Worm (Caenorhabditis elegans) whole organism, L4 larva: ENCODE measurements around the gene T04H1.12.
A peak's percentile ranks its signal among the peaks of the same experiment; 100 is the strongest.

Source experiments
- F26F4.8 ChIP-seq: fragments of 200-800 bp; sonication (Bioruptor generic); conservative IDR thresholded peaks from 2 replicates; pipeline ENCODE4 v1.3.6; 2022; ENCODE audit warnings: missing genetic modification characterization, missing compliant biosample characterization
- F37D6.2 ChIP-seq: sonication (generic microtip); optimal IDR thresholded peaks from 2 replicates; lab custom pipeline; 2016; ENCODE audit warnings: mild to moderate bottlenecking, missing genetic modification characterization, missing compliant biosample characterization
- F44E2.7 ChIP-seq: fragments of 200-800 bp; sonication (Bioruptor generic); IDR thresholded peaks from 2 replicates; pipeline ENCODE4 v2.1.2; 2022; ENCODE audit warnings: missing genetic modification characterization, missing compliant biosample characterization
- F49E8.2 ChIP-seq: sonication (generic microtip); optimal IDR thresholded peaks from 2 replicates; lab custom pipeline; 2016; ENCODE audit warnings: missing compliant biosample characterization, mild to moderate bottlenecking, missing genetic modification characterization, borderline replicate concordance
- T20F7.1 ChIP-seq: fragments of 200-800 bp; sonication (Bioruptor generic); optimal IDR thresholded peaks from 2 replicates; lab custom pipeline; 2018; ENCODE audit warnings: mild to moderate bottlenecking, missing genetic modification characterization, missing compliant biosample characterization
- T26A8.4 ChIP-seq: fragments of 200-800 bp; sonication (Bioruptor generic); IDR thresholded peaks from 2 replicates; pipeline ENCODE4 v1.3.6; 2022; ENCODE audit warnings: missing genetic modification characterization, missing compliant biosample characterization
- Y5F2A.4 ChIP-seq: fragments of 200-800 bp; sonication (Bioruptor generic); optimal IDR thresholded peaks from 2 replicates; lab custom pipeline; 2018; ENCODE audit warnings: mild to moderate bottlenecking, missing genetic modification characterization, missing compliant biosample characterization
- ZK337.2 ChIP-seq: fragments of 200-800 bp; sonication (Bioruptor generic); IDR thresholded peaks from 2 replicates; pipeline ENCODE4 v1.3.6; 2022; ENCODE audit warnings: missing genetic modification reagents, missing genetic modification characterization, missing compliant biosample characterization
- arid-1 ChIP-seq: fragments of 200-800 bp; sonication (Bioruptor generic); conservative IDR thresholded peaks from 2 replicates; pipeline ENCODE4 v1.3.6; 2022; ENCODE audit warnings: missing genetic modification reagents, missing genetic modification characterization, missing compliant biosample characterization
- ceh-20 ChIP-seq: fragments of 200-800 bp; sonication (Bioruptor generic); IDR thresholded peaks from 2 replicates; pipeline ENCODE4 v1.3.6; 2022; ENCODE audit warnings: missing genetic modification reagents, missing genetic modification characterization, missing compliant biosample characterization
- ceh-44 ChIP-seq: fragments of 200-800 bp; sonication (Bioruptor generic); IDR thresholded peaks from 2 replicates; pipeline ENCODE4 v1.3.6; 2022; ENCODE audit warnings: missing genetic modification reagents, missing genetic modification characterization, missing compliant biosample characterization
- ceh-62 ChIP-seq: sonication (generic microtip); optimal IDR thresholded peaks from 2 replicates; lab custom pipeline; 2017; ENCODE audit warnings: missing biosample characterization, missing genetic modification characterization
- ceh-82 ChIP-seq: sonication (generic microtip); optimal IDR thresholded peaks from 2 replicates; lab custom pipeline; 2017; ENCODE audit warnings: missing biosample characterization, missing genetic modification characterization
- ctbp-1 ChIP-seq: fragments of 200-800 bp; sonication (Bioruptor generic); IDR thresholded peaks from 2 replicates; pipeline ENCODE4 v1.3.6; 2022; ENCODE audit warnings: missing genetic modification reagents, missing genetic modification characterization, missing compliant biosample characterization
- daf-12 ChIP-seq: fragments of 150-350 bp; optimal IDR thresholded peaks from 2 replicates; lab custom pipeline; 2014; ENCODE audit warnings: missing biosample characterization, missing genetic modification reagents, missing genetic modification characterization
- dmd-6 ChIP-seq: fragments of 200-800 bp; sonication (Bioruptor generic); IDR thresholded peaks from 2 replicates; pipeline ENCODE4 v1.3.6; 2022; ENCODE audit warnings: missing genetic modification reagents, missing genetic modification characterization, missing compliant biosample characterization
- dve-1 ChIP-seq: sonication (generic microtip); optimal IDR thresholded peaks from 2 replicates; lab custom pipeline; 2017; ENCODE audit warnings: antibody characterized with exemption, mild to moderate bottlenecking, missing genetic modification characterization, missing compliant biosample characterization; ENCODE audit not compliant: insufficient read depth
- fkh-10 ChIP-seq: fragments of 150-350 bp; optimal IDR thresholded peaks from 2 replicates; lab custom pipeline; 2014; ENCODE audit warnings: missing biosample characterization, missing genetic modification reagents, missing genetic modification characterization
- gei-8 ChIP-seq: fragments of 200-800 bp; sonication (Bioruptor generic); optimal IDR thresholded peaks from 2 replicates; lab custom pipeline; 2018; ENCODE audit warnings: mild to moderate bottlenecking, missing genetic modification characterization, missing compliant biosample characterization
- hlh-11 ChIP-seq: fragments of 200-800 bp; sonication (Bioruptor generic); optimal IDR thresholded peaks from 2 replicates; lab custom pipeline; 2018; ENCODE audit warnings: mild to moderate bottlenecking, missing genetic modification characterization, missing compliant biosample characterization
- hlh-30 ChIP-seq: sonication (generic microtip); optimal IDR thresholded peaks from 2 replicates; lab custom pipeline; 2017; ENCODE audit warnings: antibody characterized with exemption, mild to moderate bottlenecking, missing genetic modification characterization, missing compliant biosample characterization; ENCODE audit not compliant: insufficient read depth
- lin-1 ChIP-seq: fragments of 200-800 bp; sonication (Bioruptor generic); IDR thresholded peaks from 2 replicates; pipeline ENCODE4 v1.3.6; 2022; ENCODE audit warnings: missing genetic modification reagents, missing genetic modification characterization, missing compliant biosample characterization
- lin-15B ChIP-seq: fragments of 150-350 bp; sonication (generic microtip); optimal IDR thresholded peaks from 3 replicates; lab custom pipeline; 2014; ENCODE audit warnings: missing biosample characterization, missing genetic modification characterization
- lin-39 ChIP-seq: fragments of 150-350 bp; optimal IDR thresholded peaks from 2 replicates; lab custom pipeline; 2014; ENCODE audit warnings: missing biosample characterization, missing genetic modification reagents, missing genetic modification characterization
- lir-3 ChIP-seq: sonication (generic microtip); optimal IDR thresholded peaks from 2 replicates; lab custom pipeline; 2016; ENCODE audit warnings: mild to moderate bottlenecking, missing genetic modification characterization, missing compliant biosample characterization
- lsy-2 ChIP-seq, 2 experiments: fragments of 150-350 bp in 1 of 2; sonication (generic microtip) in 1 of 2; optimal IDR thresholded peaks; 2 replicates each; lab custom pipeline; 2014 to 2017; ENCODE audit warnings: missing biosample characterization in 2 of 2, missing genetic modification characterization in 2 of 2
- madf-5 ChIP-seq, 2 experiments: fragments of 200-800 bp; sonication (Bioruptor generic); IDR thresholded peaks; 2 replicates each; pipeline ENCODE4 v1.3.6; 2022; ENCODE audit warnings: missing compliant biosample characterization in 2 of 2, missing genetic modification characterization in 2 of 2
- madf-9 ChIP-seq: fragments of 200-800 bp; sonication (Bioruptor generic); conservative IDR thresholded peaks from 2 replicates; pipeline ENCODE4 v1.3.6; 2022; ENCODE audit warnings: missing genetic modification reagents, missing genetic modification characterization, missing compliant biosample characterization
- mep-1 ChIP-seq: fragments of 150-350 bp; sonication (generic microtip); optimal IDR thresholded peaks from 3 replicates; lab custom pipeline; 2014; ENCODE audit warnings: missing biosample characterization, missing genetic modification characterization
- mes-2 ChIP-seq: sonication (generic microtip); optimal IDR thresholded peaks from 2 replicates; lab custom pipeline; 2016; ENCODE audit warnings: missing genotype, mild to moderate bottlenecking, missing genetic modification characterization, missing compliant biosample characterization; ENCODE audit not compliant: poor library complexity, severe bottlenecking
- nhr-102 ChIP-seq: sonication (generic microtip); optimal IDR thresholded peaks from 2 replicates; lab custom pipeline; 2016; ENCODE audit warnings: mild to moderate bottlenecking, missing genetic modification characterization, moderate library complexity, missing compliant biosample characterization
- nhr-111 ChIP-seq: fragments of 200-800 bp; sonication (Bioruptor generic); optimal IDR thresholded peaks from 2 replicates; lab custom pipeline; 2018; ENCODE audit warnings: mild to moderate bottlenecking, missing genetic modification characterization, missing compliant biosample characterization
- nhr-28 ChIP-seq: fragments of 150-350 bp; optimal IDR thresholded peaks from 2 replicates; lab custom pipeline; 2014; ENCODE audit warnings: missing biosample characterization, missing genetic modification characterization
- nhr-41 ChIP-seq: fragments of 200-800 bp; sonication (Bioruptor generic); IDR thresholded peaks from 2 replicates; pipeline ENCODE4 v1.3.6; 2022; ENCODE audit warnings: missing genetic modification reagents, missing genetic modification characterization, missing compliant biosample characterization
- nhr-42 ChIP-seq: fragments of 200-800 bp; sonication (Bioruptor generic); IDR thresholded peaks from 2 replicates; pipeline ENCODE4 v1.3.6; 2022; ENCODE audit warnings: missing genetic modification characterization, missing compliant biosample characterization
- nhr-6 ChIP-seq: fragments of 150-350 bp; optimal IDR thresholded peaks from 2 replicates; lab custom pipeline; 2014; ENCODE audit warnings: missing biosample characterization, missing genetic modification characterization
- pha-4 ChIP-seq, 2 experiments: fragments of 150-350 bp in 1 of 2; fragments of 200-800 bp in 1 of 2; sonication (Bioruptor generic) in 1 of 2; IDR thresholded peaks in 1 of 2; optimal IDR thresholded peaks in 1 of 2; 2 replicates each; pipeline versions ENCODE4 v1.3.6 to Lab custom; 2014 to 2022; ENCODE audit warnings: missing genetic modification characterization in 2 of 2, missing genetic modification reagents in 2 of 2, missing biosample characterization in 1 of 2, missing compliant biosample characterization in 1 of 2
- pqm-1 ChIP-seq: sonication (generic microtip); optimal IDR thresholded peaks from 2 replicates; lab custom pipeline; 2017; ENCODE audit warnings: missing biosample characterization, missing genetic modification characterization
- set-16 ChIP-seq: fragments of 200-800 bp; sonication (Bioruptor generic); IDR thresholded peaks from 2 replicates; pipeline ENCODE4 v1.3.6; 2022; ENCODE audit warnings: missing genetic modification reagents, missing genetic modification characterization, missing compliant biosample characterization
- snpc-1.2 ChIP-seq: fragments of 200-800 bp; sonication (Bioruptor generic); IDR thresholded peaks from 2 replicates; pipeline ENCODE4 v1.3.6; 2022; ENCODE audit warnings: missing genetic modification reagents, missing genetic modification characterization, missing compliant biosample characterization
- tra-1 ChIP-seq: fragments of 200-800 bp; sonication (Bioruptor generic); IDR thresholded peaks from 2 replicates; pipeline ENCODE4 v1.3.6; 2022; ENCODE audit warnings: missing genetic modification reagents, missing genetic modification characterization, missing compliant biosample characterization
- vab-7 ChIP-seq: fragments of 200-800 bp; sonication (Bioruptor generic); IDR thresholded peaks from 2 replicates; pipeline ENCODE4 v1.3.6; 2022; ENCODE audit warnings: missing genetic modification reagents, missing genetic modification characterization, missing compliant biosample characterization
- zag-1 ChIP-seq: fragments of 150-350 bp; optimal IDR thresholded peaks from 2 replicates; lab custom pipeline; 2014; ENCODE audit warnings: missing biosample characterization, missing genetic modification characterization
- zfp-2 ChIP-seq: sonication (generic microtip); optimal IDR thresholded peaks from 2 replicates; lab custom pipeline; 2016; ENCODE audit warnings: mild to moderate bottlenecking, missing genetic modification characterization, missing compliant biosample characterization
- zfp-3 ChIP-seq: fragments of 200-800 bp; sonication (Bioruptor generic); conservative IDR thresholded peaks from 2 replicates; pipeline ENCODE4 v1.3.6; 2022; ENCODE audit warnings: missing genetic modification reagents, missing genetic modification characterization, missing compliant biosample characterization
- zip-11 ChIP-seq: fragments of 200-800 bp; sonication (Bioruptor generic); IDR thresholded peaks from 2 replicates; pipeline ENCODE4 v1.3.6; 2022; ENCODE audit warnings: missing genetic modification characterization, missing compliant biosample characterization
- zip-2 ChIP-seq: fragments of 150-350 bp; optimal IDR thresholded peaks from 2 replicates; lab custom pipeline; 2014; ENCODE audit warnings: missing biosample characterization, missing genetic modification characterization

Gene T04H1.12

ce11 chrV:12295015-12295414, 39.6 kb downstream of the T04H1.12 start (continued):
- TF ChIP-seq nhr-111 (GFP tag; lab: Kevin White, UChicago) = no peak
- no peak for TF ChIP-seq pqm-1 (tag; lab: Kevin White, UChicago)
- TF ChIP-seq Y5F2A.4 (GFP tag; lab: Kevin White, UChicago) = no peak
- TF ChIP-seq zfp-3 (GFP tag; lab: Robert Waterston, UW) = no peak
- no peak for TF ChIP-seq snpc-1.2 (GFP tag; lab: Robert Waterston, UW)
- TF ChIP-seq pha-4 (GFP tag; IDR thresholded peaks at IDR 0.05; lab: Robert Waterston, UW) = no peak
- TF ChIP-seq pha-4 (tag; optimal IDR thresholded peaks at IDR 0.05; lab: Kevin White, UChicago) = no peak
- TF ChIP-seq nhr-102 = no peak
- no peak for TF ChIP-seq zip-2 (tag; lab: Kevin White, UChicago)
- TF ChIP-seq lin-1 = no peak
- no peak for TF ChIP-seq madf-5 (GFP tag; IDR thresholded peaks at IDR 0.05; lab: Robert Waterston, UW)
- TF ChIP-seq hlh-11 (tag; lab: Kevin White, UChicago) = peak; percentile 8
- no peak for TF ChIP-seq mes-2 (tag; lab: Kevin White, UChicago)
- no peak for TF ChIP-seq T20F7.1 (GFP tag; lab: Kevin White, UChicago)
- TF ChIP-seq zag-1 (tag; lab: Kevin White, UChicago) = no peak
- no peak for TF ChIP-seq F37D6.2 (tag; lab: Kevin White, UChicago)

- TF ChIP-seq ctbp-1 (no peak), fkh-10 (GFP tag; lab: Kevin White, UChicago) (no peak), madf-9 (GFP tag; lab: Robert Waterston, UW) (no peak), ceh-44 (GFP tag; lab: Robert Waterston, UW) (no peak), nhr-41 (GFP tag; lab: Robert Waterston, UW) (no peak), zip-2 (tag; lab: Kevin White, UChicago) (no peak), F26F4.8 (GFP tag; lab: Robert Waterston, UW) (no peak), ceh-62 (tag; lab: Kevin White, UChicago) (no peak), mep-1 (no peak), zfp-2 (tag; lab: Kevin White, UChicago) (no peak), set-16 (GFP tag; lab: Robert Waterston, UW) (no peak), hlh-11 (tag; lab: Kevin White, UChicago) (no peak), ceh-82 (tag; lab: Kevin White, UChicago) (no peak), dmd-6 (no peak), T26A8.4 (GFP tag; lab: Robert Waterston, UW) (no peak), lin-39 (tag; lab: Kevin White, UChicago) (no peak), F44E2.7 (GFP tag; lab: Robert Waterston, UW) (no peak), madf-5 (GFP tag; IDR thresholded peaks at IDR 0.05; lab: Robert Waterston, UW) (no peak), tra-1 (GFP tag; lab: Robert Waterston, UW) (no peak), daf-12 (tag; lab: Kevin White, UChicago) (no peak)
Observed at ce11 chrV:12295520-12295919, 40.1 kb downstream of the T04H1.12 start.

ce11 chrV:12296122-12296521, 40.7 kb downstream of the T04H1.12 start:
- peak; percentile 22 for TF ChIP-seq dve-1 (tag; lab: Kevin White, UChicago)
- no peak for TF ChIP-seq nhr-42 (GFP tag; lab: Robert Waterston, UW)
- TF ChIP-seq dmd-6 = 0 out of 2 replicates have a peak, but pooled peaks have one; percentile 25
- TF ChIP-seq nhr-111 (GFP tag; lab: Kevin White, UChicago) = no peak
- TF ChIP-seq ceh-44 (GFP tag; lab: Robert Waterston, UW) = no peak
- TF ChIP-seq lir-3 = no peak
- TF ChIP-seq vab-7 (GFP tag; lab: Robert Waterston, UW) = no peak
- no peak for TF ChIP-seq T20F7.1 (GFP tag; lab: Kevin White, UChicago)
- no peak for TF ChIP-seq F26F4.8 (GFP tag; lab: Robert Waterston, UW)
- no peak for TF ChIP-seq set-16 (GFP tag; lab: Robert Waterston, UW)
- TF ChIP-seq nhr-28 = peak; percentile 29
- no peak for TF ChIP-seq ZK337.2 (GFP tag; lab: Robert Waterston, UW)
- TF ChIP-seq zip-11 (GFP tag; lab: Robert Waterston, UW) = no peak
- no peak for TF ChIP-seq lsy-2 (tag; optimal IDR thresholded peaks at IDR 0.05; lab: Kevin White, UChicago)
- TF ChIP-seq F49E8.2 (tag; lab: Kevin White, UChicago) = no peak
- TF ChIP-seq hlh-30 (tag; lab: Kevin White, UChicago) = no peak
- TF ChIP-seq ceh-20 (GFP tag; lab: Robert Waterston, UW) = no peak
- no peak for TF ChIP-seq arid-1 (GFP tag; lab: Robert Waterston, UW)
- TF ChIP-seq gei-8 (GFP tag; lab: Kevin White, UChicago) = no peak
- TF ChIP-seq zfp-2 (tag; lab: Kevin White, UChicago) = no peak
- no peak for TF ChIP-seq lin-15B (tag; lab: Kevin White, UChicago)
- TF ChIP-seq nhr-6 (tag; lab: Kevin White, UChicago) = no peak
